Worm (Caenorhabditis elegans): ENCODE results near the gene H43I07.1.
A peak's percentile ranks its signal among the peaks of the same experiment; 100 is the strongest.

H43I07.1 gene

ce11 chrV:4164504-4164959 is 40.0 kb upstream of the H43I07.1 start, which contains the start of gene Y45G5AM.3:
Gene Y45G5AM.3 (plus strand): TSS chrV:4164554.
- no peak for TF ChIP-seq daf-16 (GFP tag; optimal IDR thresholded peaks at IDR 0.05)
- TF ChIP-seq daf-16 (tag; optimal IDR thresholded peaks at IDR 0.05): peak; percentile 30
- peak; percentile 96 for TF ChIP-seq zip-2 (tag; optimal IDR thresholded peaks at IDR 0.05)
- no peak for TF ChIP-seq nhr-102 (tag; optimal IDR thresholded peaks at IDR 0.05)
- TF ChIP-seq aha-1 (tag): no peak
- no peak for TF ChIP-seq pha-4 (GFP tag; IDR thresholded peaks at IDR 0.05)
- peak; percentile 8 for TF ChIP-seq pha-4 (tag; optimal IDR thresholded peaks at IDR 0.05)
- peak in 1 of 2 experiments; percentile 21 for TF ChIP-seq hif-1 (tag; optimal IDR thresholded peaks at IDR 0.05)
- TF ChIP-seq pqm-1 (tag; optimal IDR thresholded peaks at IDR 0.05): peak; percentile 7

ce11 chrV:4168045-4168444 is 36.5 kb upstream of the H43I07.1 start:
- TF ChIP-seq nhr-41 (GFP tag; IDR thresholded peaks at IDR 0.05) (no peak), spr-1 (tag; optimal IDR thresholded peaks at IDR 0.05) (no peak), nhr-48 (tag; optimal IDR thresholded peaks at IDR 0.05) (no peak)

- TF ChIP-seq mdl-1 (tag; optimal IDR thresholded peaks at IDR 0.05): no peak
- no peak for TF ChIP-seq F49E8.2 (tag; optimal IDR thresholded peaks at IDR 0.05; ENCODE audit: borderline replicate concordance)
- TF ChIP-seq ceh-32 (tag; optimal IDR thresholded peaks at IDR 0.05; ENCODE audit: poor library complexity): no peak
- TF ChIP-seq lin-38 (GFP tag; IDR thresholded peaks at IDR 0.05): peak; percentile 83
Observed at ce11 chrV:4169658-4170057, 34.9 kb upstream of the H43I07.1 start.

DNA sequence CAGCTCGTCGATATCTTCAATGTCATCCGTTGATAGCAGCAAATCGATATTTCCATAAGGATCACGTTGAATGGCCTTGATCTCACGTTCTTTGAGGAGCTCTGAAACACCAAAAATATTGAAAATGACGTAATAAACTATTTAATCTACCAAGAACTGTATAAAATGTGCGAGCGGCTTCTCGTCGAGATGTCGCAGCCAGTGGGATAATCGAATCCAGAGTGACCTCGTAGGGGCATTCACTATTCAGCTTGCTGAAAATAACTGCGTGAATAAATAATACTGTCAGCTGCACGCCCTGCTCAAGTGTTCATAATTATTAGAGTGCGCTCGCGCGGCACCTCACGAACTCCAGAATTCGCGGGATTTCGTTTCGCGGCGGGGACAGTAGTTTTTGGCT is 34.4 kb upstream of the H43I07.1 start, which contains the start of gene Y45G5AM.7:
TSS of gene Y45G5AM.7 (minus strand) at position 101 of the 400 bp plus-strand sequence.
- TF ChIP-seq arid-1 (GFP tag; conservative IDR thresholded peaks at IDR 0.05) (no peak), tag-97 (GFP tag; IDR thresholded peaks at IDR 0.05) (no peak), lim-7 (GFP tag; IDR thresholded peaks at IDR 0.05) (no peak), spr-3 (GFP tag; optimal IDR thresholded peaks at IDR 0.05) (no peak), ztf-7 (tag; optimal IDR thresholded peaks at IDR 0.05) (no peak), Y105C5A.15 (GFP tag; IDR thresholded peaks at IDR 0.05) (no peak), R02D3.7 (tag; optimal IDR thresholded peaks at IDR 0.05) (no peak), fkh-10 (GFP tag; optimal IDR thresholded peaks at IDR 0.05) (no peak), lir-3 (tag; optimal IDR thresholded peaks at IDR 0.05) (no peak), ceh-20 (GFP tag; IDR thresholded peaks at IDR 0.05) (no peak), nhr-11 (tag; optimal IDR thresholded peaks at IDR 0.05) (no peak), ceh-62 (tag; optimal IDR thresholded peaks at IDR 0.05) (no peak), mxl-2 (GFP tag; conservative IDR thresholded peaks at IDR 0.05) (no peak), zip-11 (GFP tag; IDR thresholded peaks at IDR 0.05) (no peak), F37D6.2 (tag; optimal IDR thresholded peaks at IDR 0.05) (no peak), set-16 (GFP tag; IDR thresholded peaks at IDR 0.05) (no peak), lin-38 (GFP tag; IDR thresholded peaks at IDR 0.05) (no peak), hif-1 (tag; optimal IDR thresholded peaks at IDR 0.05) (no peak), ceh-32 (tag; optimal IDR thresholded peaks at IDR 0.05; ENCODE audit: poor library complexity) (no peak), aha-1 (tag) (no peak)

DNA sequence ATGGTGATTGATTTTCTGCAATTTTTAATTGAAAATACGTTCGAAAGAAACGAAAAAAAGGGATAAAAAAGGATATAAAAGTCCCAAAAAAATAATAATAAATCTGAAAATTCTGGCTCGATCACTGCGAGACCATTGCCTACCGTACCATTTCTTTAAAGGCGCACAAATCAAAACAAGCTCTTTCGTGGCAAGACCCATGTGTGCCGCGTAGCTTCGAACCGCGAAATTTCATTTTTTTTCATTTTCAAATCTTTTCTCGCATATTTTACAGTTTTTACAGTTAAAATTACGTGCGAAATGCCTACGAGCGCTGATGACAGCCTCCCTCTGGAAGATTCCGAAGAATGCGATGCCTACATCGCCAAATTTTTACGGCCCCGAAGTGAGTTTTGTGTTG is 28.9 kb upstream of the H43I07.1 start, which contains the start of the genes coh-4 and pid-5:
TSS of gene coh-4 (minus strand) at position 17 of the 400 bp plus-strand sequence.
TSS of gene pid-5 (plus strand) at position 259 of the 400 bp plus-strand sequence.
- peak; percentile 56; the same call in 1 of the 2 replicates for TF ChIP-seq snpc-1.2 (GFP tag; IDR thresholded peaks at IDR 0.05)
- TF ChIP-seq spr-3 (GFP tag; optimal IDR thresholded peaks at IDR 0.05): no peak
- no peak for TF ChIP-seq lin-13 (GFP tag; optimal IDR thresholded peaks at IDR 0.05)
- no peak for TF ChIP-seq ceh-44 (GFP tag; IDR thresholded peaks at IDR 0.05)
- TF ChIP-seq lin-38 (GFP tag; IDR thresholded peaks at IDR 0.05): peak; percentile 81
- no peak for TF ChIP-seq fkh-10 (GFP tag; optimal IDR thresholded peaks at IDR 0.05)
- no peak for TF ChIP-seq nhr-25 (tag; optimal IDR thresholded peaks at IDR 0.05; ENCODE audit: borderline replicate concordance, insufficient read depth)
- TF ChIP-seq unc-62 (GFP tag; optimal IDR thresholded peaks at IDR 0.05 in 1 of 2): no peak
- no peak for TF ChIP-seq unc-62 (tag; optimal IDR thresholded peaks at IDR 0.05)
- TF ChIP-seq R02D3.7 (tag; optimal IDR thresholded peaks at IDR 0.05): no peak
- TF ChIP-seq Y48G9A.11 (GFP tag; IDR thresholded peaks at IDR 0.05): peak; percentile 55; the same call in 1 of the 2 replicates
- peak; percentile 93 for TF ChIP-seq F49E8.2 (tag; optimal IDR thresholded peaks at IDR 0.05; ENCODE audit: borderline replicate concordance)
- 0 out of 2 replicates have a peak, but pooled peaks have one; percentile 15 for TF ChIP-seq mdt-29 (GFP tag; IDR thresholded peaks at IDR 0.05)
- TF ChIP-seq unc-130 (GFP tag; optimal IDR thresholded peaks at IDR 0.05): peak; percentile 90
